Fruit fly (Drosophila melanogaster): ENCODE data around the gene CG7382.
A peak's percentile ranks its signal among the peaks of the same experiment; 100 is the strongest.

Gene CG7382

DNA sequence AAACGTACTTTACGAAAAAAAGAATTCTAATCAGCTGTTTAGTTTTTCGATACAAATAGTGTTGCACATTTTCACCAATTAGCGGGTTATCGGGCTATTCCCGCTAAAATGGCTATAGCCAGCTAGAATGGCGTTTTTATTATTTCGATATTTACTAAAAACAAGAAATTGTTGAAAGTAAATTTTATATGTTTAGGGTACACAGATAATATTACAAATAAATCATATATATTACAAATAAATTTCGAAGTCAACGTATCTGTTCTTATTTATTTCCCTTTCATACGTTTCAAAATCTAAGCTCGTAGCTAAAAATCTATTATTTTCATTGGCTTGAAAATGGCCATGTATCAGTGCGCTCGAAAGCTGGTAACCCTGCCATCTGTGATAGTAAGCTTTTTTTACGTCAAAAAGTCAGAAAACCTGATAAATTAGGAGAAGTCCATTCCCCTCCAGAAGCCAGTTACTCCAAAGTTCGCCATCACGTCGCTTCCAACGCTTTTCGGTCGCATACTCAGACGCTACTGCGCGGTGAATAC is at the start of gene CG7382, which contains the start of gene cl (continued):
- no peak for TF ChIP-seq CG9139 (GFP tag; optimal IDR thresholded peaks at IDR 0.05)
- no peak for TF ChIP-seq Ets21C (GFP tag; optimal IDR thresholded peaks at IDR 0.05)
- no peak for TF ChIP-seq Lpt (GFP tag; optimal IDR thresholded peaks at IDR 0.05)
- peak; percentile 9 for TF ChIP-seq CG11902 (GFP tag; optimal IDR thresholded peaks at IDR 0.05)
- no peak for TF ChIP-seq Sox102F (GFP tag; optimal IDR thresholded peaks at IDR 0.05)
- TF ChIP-seq CG32006 (GFP tag; optimal IDR thresholded peaks at IDR 0.05): peak; percentile 44
- TF ChIP-seq CG8119 (GFP tag; IDR thresholded peaks at IDR 0.05): no peak
- no peak for TF ChIP-seq fd59A (GFP tag; optimal IDR thresholded peaks at IDR 0.05)

DNA sequence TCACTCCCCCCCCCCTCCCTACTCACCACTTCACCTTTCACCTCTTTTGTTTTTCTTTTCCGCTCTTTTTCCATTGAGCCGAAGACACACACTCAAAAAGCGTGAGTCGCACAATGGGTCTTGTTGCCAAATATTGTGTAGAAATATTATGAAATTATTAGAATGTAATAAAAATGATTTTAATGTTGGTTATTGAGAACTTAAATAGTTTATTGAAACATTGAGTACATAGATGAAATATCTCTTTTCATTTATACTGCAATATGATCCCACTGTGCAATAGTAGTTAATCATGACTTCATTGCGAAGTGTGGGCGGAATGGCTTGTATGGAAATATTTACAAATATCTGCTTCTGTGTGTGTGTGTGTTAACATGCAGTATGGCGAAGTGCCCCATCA is 47.4 kb upstream of the CG7382 start:
- peak; percentile 35 for TF ChIP-seq CG6792 (GFP tag; optimal IDR thresholded peaks at IDR 0.05)
- peak; percentile 88 for TF ChIP-seq CG15336 (GFP tag; IDR thresholded peaks at IDR 0.05)
- peak in 1 of 2 experiments; percentile 21 for TF ChIP-seq ss (GFP tag; optimal IDR thresholded peaks at IDR 0.05)
- TF ChIP-seq CG6276 (GFP tag; optimal IDR thresholded peaks at IDR 0.05): peak; percentile 50
- peak; percentile 72 for TF ChIP-seq Eip78C (GFP tag)
- peak; percentile 24 for TF ChIP-seq Eip75B (GFP tag; optimal IDR thresholded peaks at IDR 0.05)
- TF ChIP-seq cyc (GFP tag; optimal IDR thresholded peaks at IDR 0.05): no peak
- peak; percentile 2 for TF ChIP-seq CG7368 (GFP tag; optimal IDR thresholded peaks at IDR 0.05)
- TF ChIP-seq CG4318 (GFP tag; optimal IDR thresholded peaks at IDR 0.05): no peak
- peak; percentile 43 for TF ChIP-seq pdm3 (GFP tag; optimal IDR thresholded peaks at IDR 0.05)
- TF ChIP-seq CG10669 (GFP tag; optimal IDR thresholded peaks at IDR 0.05): peak; percentile 58
- TF ChIP-seq vri (GFP tag; optimal IDR thresholded peaks at IDR 0.05): no peak
- TF ChIP-seq Hr39 (GFP tag; optimal IDR thresholded peaks at IDR 0.05): no peak
- peak; percentile 68 for TF ChIP-seq Ets96B (tag; optimal IDR thresholded peaks at IDR 0.05)
- TF ChIP-seq salr (GFP tag; optimal IDR thresholded peaks at IDR 0.05): peak; percentile 12 to 48
- TF ChIP-seq Gug (GFP tag; IDR thresholded peaks at IDR 0.05): peak; percentile 77
- TF ChIP-seq CG11762 (GFP tag; optimal IDR thresholded peaks at IDR 0.05; ENCODE audit: insufficient read depth): peak; percentile 4
- TF ChIP-seq spab (GFP tag; optimal IDR thresholded peaks at IDR 0.05): peak; percentile 44
- no peak for TF ChIP-seq Eip93F (GFP tag; optimal IDR thresholded peaks at IDR 0.05)
- no peak for TF ChIP-seq lz (GFP tag; optimal IDR thresholded peaks at IDR 0.05)
- no peak for TF ChIP-seq Sox102F (GFP tag; optimal IDR thresholded peaks at IDR 0.05)
- TF ChIP-seq CG6163 (GFP tag; IDR thresholded peaks at IDR 0.05): peak; percentile 86
- TF ChIP-seq net (GFP tag; optimal IDR thresholded peaks at IDR 0.05): peak; percentile 15
- no peak for TF ChIP-seq CG31627 (GFP tag; optimal IDR thresholded peaks at IDR 0.05)
- no peak for TF ChIP-seq Blimp-1 (GFP tag; optimal IDR thresholded peaks at IDR 0.05)
- peak; percentile 52 for TF ChIP-seq CG10631 (GFP tag; optimal IDR thresholded peaks at IDR 0.05)
- peak; percentile 37 for TF ChIP-seq achi (GFP tag; optimal IDR thresholded peaks at IDR 0.05)
- peak; percentile 58 for TF ChIP-seq Hr4 (GFP tag; optimal IDR thresholded peaks at IDR 0.05)
- peak; percentile 88 for TF ChIP-seq CG8119 (GFP tag; IDR thresholded peaks at IDR 0.05)
- peak; percentile 42 for TF ChIP-seq CG8632 (GFP tag; optimal IDR thresholded peaks at IDR 0.05)
- TF ChIP-seq Sox15 (GFP tag; optimal IDR thresholded peaks at IDR 0.05): peak; percentile 18
- TF ChIP-seq CG3032 (tag; optimal IDR thresholded peaks at IDR 0.05): no peak
- TF ChIP-seq CG11294 (GFP tag; IDR thresholded peaks at IDR 0.05): peak; percentile 77
- peak; percentile 60 for TF ChIP-seq CG32006 (GFP tag; optimal IDR thresholded peaks at IDR 0.05)
- peak; percentile 10 for TF ChIP-seq topi (GFP tag; optimal IDR thresholded peaks at IDR 0.05)
- no peak for TF ChIP-seq dac (GFP tag; optimal IDR thresholded peaks at IDR 0.05)
- TF ChIP-seq fkh (GFP tag; optimal IDR thresholded peaks at IDR 0.05): no peak
- TF ChIP-seq acj6 (GFP tag; optimal IDR thresholded peaks at IDR 0.05): peak; percentile 52
- no peak for TF ChIP-seq CG8319 (GFP tag; optimal IDR thresholded peaks at IDR 0.05)
- TF ChIP-seq CG6808 (GFP tag; optimal IDR thresholded peaks at IDR 0.05): peak; percentile 8
- TF ChIP-seq CG11902 (GFP tag; optimal IDR thresholded peaks at IDR 0.05): no peak
- peak; percentile 20 for TF ChIP-seq CG9139 (GFP tag; optimal IDR thresholded peaks at IDR 0.05)
- TF ChIP-seq CG34406 (GFP tag; optimal IDR thresholded peaks at IDR 0.05): peak; percentile 42
- TF ChIP-seq OdsH (GFP tag; optimal IDR thresholded peaks at IDR 0.05): peak; percentile 46
- no peak for TF ChIP-seq Smox (GFP tag; optimal IDR thresholded peaks at IDR 0.05)
- no peak for TF ChIP-seq Hr38 (GFP tag; optimal IDR thresholded peaks at IDR 0.05)
- TF ChIP-seq Lpt (GFP tag; optimal IDR thresholded peaks at IDR 0.05): peak; percentile 60
- TF ChIP-seq fd59A (GFP tag; optimal IDR thresholded peaks at IDR 0.05): peak; percentile 19
